Worm (Caenorhabditis elegans): Measurements from ENCODE around the gene hsb-1.

DNA sequence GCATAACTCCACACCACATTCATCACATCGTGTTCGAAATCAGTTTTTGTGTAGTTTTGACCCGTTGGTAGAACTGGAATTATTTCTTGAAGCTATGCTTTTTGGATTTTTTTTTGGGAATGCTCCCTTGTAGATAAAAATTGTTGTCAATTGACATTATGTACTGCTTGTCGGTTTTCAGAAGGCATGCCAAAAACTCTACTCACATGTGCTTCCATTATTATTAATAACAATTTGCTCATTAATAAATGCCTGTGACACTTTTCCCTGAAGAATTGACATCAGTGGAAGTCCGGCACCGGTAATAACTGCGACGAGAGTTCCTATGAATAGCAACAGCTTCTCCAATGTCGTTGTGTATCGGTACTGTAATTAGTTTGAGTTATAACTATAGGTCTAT lies 29.9 kb upstream of the hsb-1 start:
- no peak for TF ChIP-seq elt-3 (tag; optimal IDR thresholded peaks at IDR 0.05)
- no peak for TF ChIP-seq unc-62 (GFP tag; optimal IDR thresholded peaks at IDR 0.05)
- no peak for TF ChIP-seq nhr-28 (tag; optimal IDR thresholded peaks at IDR 0.05)
- TF ChIP-seq lin-39 (tag; optimal IDR thresholded peaks at IDR 0.05): no peak
- no peak for TF ChIP-seq ama-1 (optimal IDR thresholded peaks at IDR 0.05)
- TF ChIP-seq egl-27 (tag; optimal IDR thresholded peaks at IDR 0.05): no peak
- no peak for TF ChIP-seq ZK546.5 (tag; optimal IDR thresholded peaks at IDR 0.05)
- TF ChIP-seq ztf-4 (tag; optimal IDR thresholded peaks at IDR 0.05): no peak
- no peak for TF ChIP-seq aly-2 (tag; optimal IDR thresholded peaks at IDR 0.05)
- no peak for TF ChIP-seq skn-1 (tag; optimal IDR thresholded peaks at IDR 0.05)

Measured in whole organism, L3 larva.